Worm (Caenorhabditis elegans) whole organism, late embryonic: ENCODE measurements around the gene sre-34.

Experiments used
- F13H6.1 ChIP-seq: sonication (generic microtip); optimal IDR thresholded peaks from 2 replicates; lab custom pipeline; 2016; ENCODE audit warnings: missing genetic modification characterization, missing compliant biosample characterization
- K02D7.2 ChIP-seq: sonication (generic microtip); optimal IDR thresholded peaks from 2 replicates; lab custom pipeline; 2017; ENCODE audit warnings: mild to moderate bottlenecking, missing genetic modification characterization, missing compliant biosample characterization
- K09A11.1 ChIP-seq: sonication (generic microtip); optimal IDR thresholded peaks from 2 replicates; lab custom pipeline; 2017; ENCODE audit warnings: antibody characterized with exemption, mild to moderate bottlenecking, missing genetic modification characterization, missing compliant biosample characterization; ENCODE audit not compliant: insufficient read depth
- T23F11.4 ChIP-seq: fragments of 200-800 bp; sonication (Bioruptor generic); optimal IDR thresholded peaks from 2 replicates; lab custom pipeline; 2018; ENCODE audit warnings: mild to moderate bottlenecking, missing genetic modification characterization, missing compliant biosample characterization
- Y22D7AL.16 ChIP-seq: sonication (generic microtip); optimal IDR thresholded peaks from 2 replicates; lab custom pipeline; 2016; ENCODE audit warnings: missing genetic modification characterization, missing compliant biosample characterization
- ceh-14 ChIP-seq: sonication (generic microtip); optimal IDR thresholded peaks from 2 replicates; lab custom pipeline; 2016; ENCODE audit warnings: missing genotype, missing genetic modification characterization, missing compliant biosample characterization
- ceh-19 ChIP-seq: fragments of 200-800 bp; sonication (Bioruptor generic); optimal IDR thresholded peaks from 2 replicates; lab custom pipeline; 2018; ENCODE audit warnings: mild to moderate bottlenecking, missing genetic modification characterization, missing compliant biosample characterization
- ceh-24 ChIP-seq: sonication (generic microtip); optimal IDR thresholded peaks from 2 replicates; lab custom pipeline; 2016; ENCODE audit warnings: mild to moderate bottlenecking, missing genetic modification characterization, missing compliant biosample characterization
- ceh-30 ChIP-seq: fragments of 150-350 bp; optimal IDR thresholded peaks from 2 replicates; lab custom pipeline; 2014; ENCODE audit warnings: missing biosample characterization, missing genetic modification characterization
- ceh-45 ChIP-seq: fragments of 200-800 bp; sonication (Bioruptor generic); IDR thresholded peaks from 2 replicates; pipeline ENCODE4 v1.3.6; 2022; ENCODE audit warnings: missing genetic modification reagents, missing genetic modification characterization, missing compliant biosample characterization
- ceh-48 ChIP-seq: sonication (generic microtip); optimal IDR thresholded peaks from 2 replicates; lab custom pipeline; 2016; ENCODE audit warnings: missing genetic modification characterization, inconsistent platforms, missing compliant biosample characterization
- ceh-9 ChIP-seq: sonication (generic microtip); optimal IDR thresholded peaks from 2 replicates; lab custom pipeline; 2016; ENCODE audit warnings: mild to moderate bottlenecking, missing genetic modification characterization, inconsistent platforms, missing compliant biosample characterization
- che-1 ChIP-seq: sonication (generic microtip); optimal IDR thresholded peaks from 2 replicates; lab custom pipeline; 2016; ENCODE audit warnings: mild to moderate bottlenecking, missing genetic modification characterization, missing compliant biosample characterization
- elt-2 ChIP-seq: sonication (generic microtip); optimal IDR thresholded peaks from 2 replicates; lab custom pipeline; 2016; ENCODE audit warnings: missing genetic modification reagents, missing genetic modification characterization, missing compliant biosample characterization
- elt-4 ChIP-seq: sonication (generic microtip); optimal IDR thresholded peaks from 2 replicates; lab custom pipeline; 2016; ENCODE audit warnings: missing genetic modification characterization, missing compliant biosample characterization
- eyg-1 ChIP-seq: sonication (generic microtip); optimal IDR thresholded peaks from 2 replicates; lab custom pipeline; 2016; ENCODE audit warnings: missing genotype, missing genetic modification characterization, missing compliant biosample characterization
- fkh-6 ChIP-seq: sonication (generic microtip); optimal IDR thresholded peaks from 2 replicates; lab custom pipeline; 2016; ENCODE audit warnings: missing genetic modification characterization, missing compliant biosample characterization
- hlh-30 ChIP-seq: sonication (generic microtip); optimal IDR thresholded peaks from 2 replicates; lab custom pipeline; 2017; ENCODE audit warnings: antibody characterized with exemption, missing genetic modification characterization, missing compliant biosample characterization; ENCODE audit not compliant: insufficient read depth
- lim-6 ChIP-seq: sonication (generic microtip); optimal IDR thresholded peaks from 2 replicates; lab custom pipeline; 2016; ENCODE audit warnings: missing genetic modification characterization, missing compliant biosample characterization
- lin-11 ChIP-seq: fragments of 200-800 bp; sonication (Bioruptor generic); optimal IDR thresholded peaks from 2 replicates; lab custom pipeline; 2018; ENCODE audit warnings: mild to moderate bottlenecking, missing genetic modification characterization, missing compliant biosample characterization
- nfya-1 ChIP-seq: sonication (generic microtip); optimal IDR thresholded peaks from 2 replicates; lab custom pipeline; 2017; ENCODE audit warnings: missing genetic modification characterization, mild to moderate bottlenecking, missing compliant biosample characterization, antibody characterized with exemption, moderate library complexity
- nhr-232 ChIP-seq: sonication (generic microtip); optimal IDR thresholded peaks from 2 replicates; lab custom pipeline; 2016; ENCODE audit warnings: missing genetic modification characterization, missing compliant biosample characterization
- pax-1 ChIP-seq: fragments of 150-350 bp; optimal IDR thresholded peaks from 2 replicates; lab custom pipeline; 2014; ENCODE audit warnings: missing biosample characterization, missing genetic modification characterization
- pha-2 ChIP-seq: sonication (generic microtip); optimal IDR thresholded peaks from 2 replicates; lab custom pipeline; 2017; ENCODE audit warnings: mild to moderate bottlenecking, missing genetic modification characterization, missing compliant biosample characterization
- ref-2 ChIP-seq: sonication (generic microtip); optimal IDR thresholded peaks from 2 replicates; lab custom pipeline; 2016; ENCODE audit warnings: missing genetic modification characterization, missing compliant biosample characterization
- sox-2 ChIP-seq: fragments of 200-800 bp; sonication (Bioruptor generic); IDR thresholded peaks from 2 replicates; pipeline ENCODE4 v1.3.6; 2022; ENCODE audit warnings: missing genetic modification reagents, missing genetic modification characterization, missing compliant biosample characterization
- tbx-2 ChIP-seq: sonication (generic microtip); optimal IDR thresholded peaks from 2 replicates; lab custom pipeline; 2016; ENCODE audit warnings: missing genetic modification characterization, missing compliant biosample characterization
- ttx-3 ChIP-seq: sonication (generic microtip); optimal IDR thresholded peaks from 2 replicates; lab custom pipeline; 2016; ENCODE audit warnings: missing genetic modification reagents, missing genetic modification characterization, missing compliant biosample characterization
- unc-55 ChIP-seq: sonication (generic microtip); optimal IDR thresholded peaks from 2 replicates; lab custom pipeline; 2017; ENCODE audit warnings: missing biosample characterization, missing genetic modification reagents, missing genetic modification characterization
- unc-86 ChIP-seq: sonication (generic microtip); optimal IDR thresholded peaks from 2 replicates; lab custom pipeline; 2016; ENCODE audit warnings: missing genetic modification characterization, missing compliant biosample characterization
- zip-5 ChIP-seq: sonication (generic microtip); optimal IDR thresholded peaks from 2 replicates; lab custom pipeline; 2016; ENCODE audit warnings: missing genetic modification characterization, missing compliant biosample characterization
- ztf-16 ChIP-seq: sonication (generic microtip); optimal IDR thresholded peaks from 2 replicates; lab custom pipeline; 2017; ENCODE audit warnings: missing genetic modification characterization, missing compliant biosample characterization

Gene sre-34

ce11 chrII:12481645-12482044, 31.7 kb downstream of the sre-34 start:
- TF ChIP-seq nhr-232 (tag; lab: Kevin White, UChicago) (no peak), hlh-30 (no peak), unc-86 (tag; lab: Kevin White, UChicago) (no peak), ceh-14 (no peak), unc-55 (GFP tag; lab: Kevin White, UChicago) (no peak), fkh-6 (tag; lab: Kevin White, UChicago) (no peak), che-1 (tag; lab: Kevin White, UChicago) (no peak), pha-2 (no peak), ceh-19 (GFP tag; lab: Kevin White, UChicago) (no peak), ceh-45 (no peak), nfya-1 (tag; lab: Kevin White, UChicago) (no peak), ceh-24 (tag; lab: Kevin White, UChicago) (no peak), K09A11.1 (tag; lab: Kevin White, UChicago) (no peak), lim-6 (tag; lab: Kevin White, UChicago) (no peak), ceh-48 (tag; lab: Kevin White, UChicago) (no peak), ttx-3 (tag; lab: Kevin White, UChicago) (no peak), tbx-2 (tag; lab: Kevin White, UChicago) (no peak), zip-5 (no peak)
- TF ChIP-seq, all 69 proteins: peak for 0

ce11 chrII:12482622-12483021, 32.7 kb downstream of the sre-34 start, which contains the start of gene fbxb-102:
Gene fbxb-102 (plus strand): TSS chrII:12482922.
- TF ChIP-seq ceh-19 (GFP tag; lab: Kevin White, UChicago) (no peak), ceh-24 (tag; lab: Kevin White, UChicago) (no peak), ceh-45 (no peak)

- no peak for TF ChIP-seq ztf-16 (tag; lab: Kevin White, UChicago)
- TF ChIP-seq ceh-45 = no peak
- TF ChIP-seq lin-11 = no peak
- no peak for TF ChIP-seq sox-2 (GFP tag; lab: Robert Waterston, UW)
- TF ChIP-seq ttx-3 (tag; lab: Kevin White, UChicago) = no peak
Measured at ce11 chrII:12485060-12485459, 35.1 kb downstream of the sre-34 start, which contains the start of gene F15A4.10. Gene F15A4.10 (minus strand): TSS chrII:12485160.

- TF ChIP-seq ceh-30 (tag; lab: Kevin White, UChicago) (no peak), ceh-48 (tag; lab: Kevin White, UChicago) (no peak), pax-1 (tag; lab: Kevin White, UChicago) (no peak), Y22D7AL.16 (tag; lab: Kevin White, UChicago) (no peak), ceh-9 (tag; lab: Kevin White, UChicago) (no peak)
Measured at ce11 chrII:12488810-12489209, 38.9 kb downstream of the sre-34 start.

- TF ChIP-seq K02D7.2 (tag; lab: Kevin White, UChicago) = no peak
- no peak for TF ChIP-seq eyg-1 (tag; lab: Kevin White, UChicago)
- no peak for TF ChIP-seq tbx-2 (tag; lab: Kevin White, UChicago)
- no peak for TF ChIP-seq ref-2 (tag; lab: Kevin White, UChicago)
- no peak for TF ChIP-seq unc-55 (GFP tag; lab: Kevin White, UChicago)
- TF ChIP-seq T23F11.4 (GFP tag; lab: Kevin White, UChicago) = no peak
- TF ChIP-seq F13H6.1 (tag; lab: Kevin White, UChicago) = no peak
- TF ChIP-seq elt-4 (tag; lab: Kevin White, UChicago) = no peak
- TF ChIP-seq ceh-9 (tag; lab: Kevin White, UChicago) = no peak
- TF ChIP-seq che-1 (tag; lab: Kevin White, UChicago) = no peak
- no peak for TF ChIP-seq elt-2 (tag; lab: Kevin White, UChicago)
- TF ChIP-seq ceh-48 (tag; lab: Kevin White, UChicago) = no peak
- TF ChIP-seq, all 69 proteins: peak for 0
Measured at ce11 chrII:12489903-12490302, 40.0 kb downstream of the sre-34 start, which contains the start of gene T21B4.15. Gene T21B4.15 (plus strand): TSS chrII:12490203.
